Fruit fly (Drosophila melanogaster): ENCODE results near the gene THG.
A peak's percentile ranks its signal among the peaks of the same experiment; 100 is the strongest.

dm6 chr2L:14995594-14996463, 13.7 kb downstream of the THG start:
- TF ChIP-seq usp (GFP tag; optimal IDR thresholded peaks at IDR 0.05) (no peak), CG8478 (optimal IDR thresholded peaks at IDR 0.05) (no peak), psq (optimal IDR thresholded peaks at IDR 0.05) (no peak), Dll (optimal IDR thresholded peaks at IDR 0.05) (peak; percentile 26), EcR (GFP tag; optimal IDR thresholded peaks at IDR 0.05) (peak in 1 of 2 experiments; percentile 3), pan (optimal IDR thresholded peaks at IDR 0.05) (no peak)
